Worm (Caenorhabditis elegans) whole organism, L1 larva: ENCODE results near the gene Y48E1C.4.
A peak's percentile ranks its signal among the peaks of the same experiment; 100 is the strongest.

Experiments used
- C34B4.2 ChIP-seq: sonication (generic microtip); optimal IDR thresholded peaks from 2 replicates; lab custom pipeline; 2017; ENCODE audit warnings: mild to moderate bottlenecking, missing genetic modification characterization, missing compliant biosample characterization
- F16B12.6 ChIP-seq: fragments of 150-350 bp; optimal IDR thresholded peaks from 2 replicates; lab custom pipeline; 2014; ENCODE audit warnings: missing biosample characterization, missing genetic modification characterization
- aha-1 ChIP-seq: fragments of 150-350 bp; optimal IDR thresholded peaks from 2 replicates; lab custom pipeline; 2014; ENCODE audit warnings: missing biosample characterization, missing genetic modification characterization
- aly-2 ChIP-seq: fragments of 150-350 bp; optimal IDR thresholded peaks from 2 replicates; lab custom pipeline; 2014; ENCODE audit warnings: missing biosample characterization, missing genetic modification characterization
- ama-1 ChIP-seq: fragments of 150-350 bp; optimal IDR thresholded peaks from 2 replicates; lab custom pipeline; 2014
- blmp-1 ChIP-seq: fragments of 150-350 bp; optimal IDR thresholded peaks from 2 replicates; lab custom pipeline; 2014; ENCODE audit warnings: missing biosample characterization, missing genetic modification characterization
- ceh-63 ChIP-seq: fragments of 200-800 bp; sonication (Bioruptor generic); optimal IDR thresholded peaks from 2 replicates; lab custom pipeline; 2018; ENCODE audit warnings: mild to moderate bottlenecking, missing genetic modification characterization, missing compliant biosample characterization
- ceh-88 ChIP-seq: fragments of 200-800 bp; sonication (Bioruptor generic); IDR thresholded peaks from 2 replicates; pipeline ENCODE4 v1.3.6; 2022; ENCODE audit warnings: missing genetic modification characterization, missing compliant biosample characterization
- ceh-90 ChIP-seq: sonication (generic microtip); optimal IDR thresholded peaks from 2 replicates; lab custom pipeline; 2016; ENCODE audit warnings: missing genetic modification characterization, missing compliant biosample characterization
- ces-1 ChIP-seq: fragments of 150-350 bp; optimal IDR thresholded peaks from 2 replicates; lab custom pipeline; 2014; ENCODE audit warnings: missing biosample characterization, missing genetic modification reagents, missing genetic modification characterization
- efl-1 ChIP-seq, 4 experiments: fragments of 150-350 bp; optimal IDR thresholded peaks in 3 of 4; peaks in 1 of 4; 1 replicate in 1 of 4; 2 replicates in 3 of 4; lab custom pipeline; 2014; ENCODE audit warnings: missing biosample characterization in 2 of 4, missing genetic modification characterization in 2 of 4, missing genetic modification reagents in 2 of 4
- ets-5 ChIP-seq: fragments of 200-800 bp; sonication (Bioruptor generic); IDR thresholded peaks from 2 replicates; pipeline ENCODE4 v1.3.6; 2022; ENCODE audit warnings: missing genetic modification characterization, missing compliant biosample characterization
- fkh-10 ChIP-seq: sonication (generic microtip); optimal IDR thresholded peaks from 2 replicates; lab custom pipeline; 2017; ENCODE audit warnings: missing biosample characterization, missing genetic modification reagents, missing genetic modification characterization
- fkh-4 ChIP-seq: sonication (generic microtip); optimal IDR thresholded peaks from 2 replicates; lab custom pipeline; 2016; ENCODE audit warnings: missing compliant biosample characterization, missing genetic modification characterization, borderline replicate concordance
- fos-1 ChIP-seq: fragments of 150-350 bp; optimal IDR thresholded peaks from 2 replicates; lab custom pipeline; 2014; ENCODE audit warnings: missing biosample characterization, missing genetic modification characterization
- hlh-17 ChIP-seq: fragments of 200-800 bp; sonication (Bioruptor generic); optimal IDR thresholded peaks from 2 replicates; lab custom pipeline; 2018; ENCODE audit warnings: missing genetic modification characterization, mild to moderate bottlenecking, missing compliant biosample characterization, moderate library complexity, borderline replicate concordance
- hpl-2 ChIP-seq: fragments of 150-350 bp; optimal IDR thresholded peaks from 2 replicates; lab custom pipeline; 2014; ENCODE audit warnings: missing biosample characterization, missing genetic modification reagents, missing genetic modification characterization
- jun-1 ChIP-seq: fragments of 150-350 bp; optimal IDR thresholded peaks from 2 replicates; lab custom pipeline; 2014; ENCODE audit warnings: missing biosample characterization, missing genetic modification reagents, missing genetic modification characterization
- lin-13 ChIP-seq: fragments of 150-350 bp; optimal IDR thresholded peaks from 2 replicates; lab custom pipeline; 2014; ENCODE audit warnings: missing biosample characterization, missing genetic modification reagents, missing genetic modification characterization
- lin-14 ChIP-seq: fragments of 200-800 bp; sonication (Bioruptor generic); optimal IDR thresholded peaks from 2 replicates; lab custom pipeline; 2018; ENCODE audit warnings: mild to moderate bottlenecking, missing genetic modification characterization, moderate library complexity, missing compliant biosample characterization
- lin-15B ChIP-seq: fragments of 150-350 bp; sonication (generic microtip); optimal IDR thresholded peaks from 3 replicates; lab custom pipeline; 2014; ENCODE audit warnings: missing biosample characterization, missing genetic modification characterization
- lin-35 ChIP-seq, 2 experiments: fragments of 150-350 bp; optimal IDR thresholded peaks; 2 replicates each; lab custom pipeline; 2014; ENCODE audit warnings: missing biosample characterization in 2 of 2, missing genetic modification characterization in 2 of 2, missing genetic modification reagents in 2 of 2
- lin-39 ChIP-seq: fragments of 150-350 bp; optimal IDR thresholded peaks from 2 replicates; lab custom pipeline; 2014; ENCODE audit warnings: missing biosample characterization, missing genetic modification reagents, missing genetic modification characterization
- lsy-2 ChIP-seq, 2 experiments: fragments of 150-350 bp; optimal IDR thresholded peaks; 2 replicates each; lab custom pipeline; 2014; ENCODE audit warnings: missing biosample characterization in 2 of 2, missing genetic modification characterization in 2 of 2
- mep-1 ChIP-seq: fragments of 150-350 bp; optimal IDR thresholded peaks from 2 replicates; lab custom pipeline; 2014; ENCODE audit warnings: missing biosample characterization, missing genetic modification characterization
- nhr-11 ChIP-seq: fragments of 150-350 bp; optimal IDR thresholded peaks from 2 replicates; lab custom pipeline; 2014; ENCODE audit warnings: missing biosample characterization, missing genetic modification characterization
- nhr-12 ChIP-seq: sonication (generic microtip); optimal IDR thresholded peaks from 2 replicates; lab custom pipeline; 2017; ENCODE audit warnings: missing biosample characterization, missing genetic modification characterization
- nhr-237 ChIP-seq: fragments of 150-350 bp; optimal IDR thresholded peaks from 2 replicates; lab custom pipeline; 2014; ENCODE audit warnings: missing biosample characterization, missing genetic modification characterization
- nhr-28 ChIP-seq: fragments of 150-350 bp; optimal IDR thresholded peaks from 2 replicates; lab custom pipeline; 2014; ENCODE audit warnings: missing biosample characterization, missing genetic modification characterization
- nhr-47 ChIP-seq: sonication (generic microtip); optimal IDR thresholded peaks from 2 replicates; lab custom pipeline; 2016; ENCODE audit warnings: mild to moderate bottlenecking, missing genetic modification characterization, moderate library complexity, missing compliant biosample characterization
- nhr-76 ChIP-seq: sonication (generic microtip); optimal IDR thresholded peaks from 2 replicates; lab custom pipeline; 2017; ENCODE audit warnings: missing biosample characterization, missing genetic modification characterization
- nhr-77 ChIP-seq: fragments of 150-350 bp; optimal IDR thresholded peaks from 2 replicates; lab custom pipeline; 2014; ENCODE audit warnings: missing biosample characterization, missing genetic modification characterization
- nhr-84 ChIP-seq: sonication (generic microtip); optimal IDR thresholded peaks from 2 replicates; lab custom pipeline; 2017; ENCODE audit warnings: missing biosample characterization, missing genetic modification characterization
- pag-3 ChIP-seq: sonication (generic microtip); optimal IDR thresholded peaks from 2 replicates; lab custom pipeline; 2017; ENCODE audit warnings: missing genetic modification characterization, mild to moderate bottlenecking, missing compliant biosample characterization, antibody characterized with exemption, borderline replicate concordance; ENCODE audit not compliant: insufficient read depth
- pax-3 ChIP-seq: fragments of 200-800 bp; sonication (Bioruptor generic); optimal IDR thresholded peaks from 2 replicates; lab custom pipeline; 2018; ENCODE audit warnings: mild to moderate bottlenecking, missing genetic modification characterization, moderate library complexity, missing compliant biosample characterization
- pqm-1 ChIP-seq: sonication (generic microtip); optimal IDR thresholded peaks from 3 replicates; lab custom pipeline; 2017; ENCODE audit warnings: missing biosample characterization, missing genetic modification characterization
- rnt-1 ChIP-seq: sonication (generic microtip); optimal IDR thresholded peaks from 2 replicates; lab custom pipeline; 2016; ENCODE audit warnings: mild to moderate bottlenecking, missing genetic modification characterization, moderate library complexity, missing compliant biosample characterization
- skn-1 ChIP-seq: fragments of 150-350 bp; optimal IDR thresholded peaks from 2 replicates; lab custom pipeline; 2014; ENCODE audit warnings: missing biosample characterization, missing genetic modification characterization
- snpc-4 ChIP-seq: fragments of 150-350 bp; optimal IDR thresholded peaks from 2 replicates; lab custom pipeline; 2014; ENCODE audit warnings: missing biosample characterization, missing genetic modification characterization
- sox-4 ChIP-seq: sonication (generic microtip); optimal IDR thresholded peaks from 2 replicates; lab custom pipeline; 2016; ENCODE audit warnings: missing genetic modification characterization, missing compliant biosample characterization
- sup-37 ChIP-seq: fragments of 200-800 bp; sonication (Bioruptor generic); optimal IDR thresholded peaks from 2 replicates; lab custom pipeline; 2018; ENCODE audit warnings: mild to moderate bottlenecking, missing genetic modification characterization, missing compliant biosample characterization
- unc-130 ChIP-seq: fragments of 150-350 bp; optimal IDR thresholded peaks from 2 replicates; lab custom pipeline; 2017; ENCODE audit warnings: missing biosample characterization, missing genetic modification characterization, inconsistent platforms
- unc-30 ChIP-seq: sonication (generic microtip); optimal IDR thresholded peaks from 2 replicates; lab custom pipeline; 2017; ENCODE audit warnings: missing biosample characterization, missing genetic modification characterization
- unc-62 ChIP-seq: fragments of 150-350 bp; optimal IDR thresholded peaks from 2 replicates; lab custom pipeline; 2014; ENCODE audit warnings: missing biosample characterization, missing genetic modification reagents, missing genetic modification characterization
- xbp-1 ChIP-seq: sonication (generic microtip); optimal IDR thresholded peaks from 2 replicates; lab custom pipeline; 2016; ENCODE audit warnings: missing genetic modification characterization, missing compliant biosample characterization
- ztf-4 ChIP-seq: fragments of 150-350 bp; optimal IDR thresholded peaks from 2 replicates; lab custom pipeline; 2014; ENCODE audit warnings: missing biosample characterization, missing genetic modification characterization

Y48E1C.4 gene

DNA sequence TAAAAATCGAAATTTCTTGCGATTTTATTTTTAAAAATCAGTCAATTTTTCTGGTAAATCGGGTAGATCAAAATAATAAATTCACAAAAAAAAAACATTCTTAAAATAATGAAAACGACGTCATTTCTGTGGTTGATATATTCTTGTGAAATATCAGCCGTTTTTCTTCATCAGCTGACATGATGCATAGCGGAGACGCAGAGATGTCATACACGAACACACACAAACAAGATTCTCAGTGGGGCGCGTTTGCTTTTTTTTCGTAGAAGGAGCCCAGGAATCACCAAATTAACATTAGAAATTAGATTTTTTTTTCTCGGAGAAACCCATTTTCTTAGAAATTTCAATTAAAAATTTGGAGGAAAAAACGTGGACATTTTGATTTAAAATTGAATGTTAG lies 11.0 kb upstream of the Y48E1C.4 start (continued):
- TF ChIP-seq lin-15B (peak; percentile 91), lsy-2 (tag; optimal IDR thresholded peaks at IDR 0.05; lab: Kevin White, UChicago) (peak; percentile 83 to 93), ceh-63 (no peak), fkh-10 (GFP tag; lab: Kevin White, UChicago) (peak; percentile 77), rnt-1 (no peak), unc-62 (GFP tag; lab: Kevin White, UChicago) (peak; percentile 31), lin-14 (peak; percentile 99), lin-39 (tag; lab: Kevin White, UChicago) (peak; percentile 15), ama-1 (peak; percentile 44), nhr-12 (tag; lab: Kevin White, UChicago) (no peak), skn-1 (peak; percentile 93), ces-1 (GFP tag; lab: Kevin White, UChicago) (no peak), sox-4 (tag; lab: Kevin White, UChicago) (peak; percentile 66), nhr-28 (tag; lab: Kevin White, UChicago) (no peak), unc-130 (tag; lab: Kevin White, UChicago) (peak; percentile 87), nhr-47 (tag; lab: Kevin White, UChicago) (peak; percentile 88), F16B12.6 (tag; lab: Kevin White, UChicago) (peak; percentile 75), pag-3 (tag; lab: Kevin White, UChicago) (no peak), blmp-1 (peak; percentile 71), nhr-84 (tag; lab: Kevin White, UChicago) (no peak), C34B4.2 (tag; lab: Kevin White, UChicago) (no peak), snpc-4 (tag; lab: Kevin White, UChicago) (peak; percentile 86), hlh-17 (GFP tag; lab: Kevin White, UChicago) (no peak), ztf-4 (tag; lab: Kevin White, UChicago) (peak; percentile 46), aha-1 (tag; lab: Kevin White, UChicago) (peak; percentile 38), unc-30 (tag; lab: Kevin White, UChicago) (no peak), fkh-4 (tag; lab: Kevin White, UChicago) (no peak), nhr-77 (tag; lab: Kevin White, UChicago) (peak; percentile 74), nhr-76 (tag; lab: Kevin White, UChicago) (no peak), mep-1 (peak; percentile 96), ceh-90 (tag; lab: Kevin White, UChicago) (no peak), xbp-1 (tag; lab: Kevin White, UChicago) (peak; percentile 78), ets-5 (no peak), nhr-237 (tag; lab: Kevin White, UChicago) (peak; percentile 77), jun-1 (peak; percentile 59), lin-35 (GFP tag; optimal IDR thresholded peaks at IDR 0.05; lab: Kevin White, UChicago) (peak; percentile 82 to 90), fos-1 (tag; lab: Kevin White, UChicago) (peak; percentile 81), sup-37 (GFP tag; lab: Kevin White, UChicago) (no peak), ceh-88 (GFP tag; lab: Robert Waterston, UW) (0 out of 2 replicates have a peak, but pooled peaks have one; percentile 14), lin-13 (GFP tag; lab: Kevin White, UChicago) (peak; percentile 92), pax-3 (tag; lab: Kevin White, UChicago) (peak; percentile 40), nhr-11 (tag; lab: Kevin White, UChicago) (peak; percentile 76), hpl-2 (GFP tag; lab: Kevin White, UChicago) (peak; percentile 39)

DNA sequence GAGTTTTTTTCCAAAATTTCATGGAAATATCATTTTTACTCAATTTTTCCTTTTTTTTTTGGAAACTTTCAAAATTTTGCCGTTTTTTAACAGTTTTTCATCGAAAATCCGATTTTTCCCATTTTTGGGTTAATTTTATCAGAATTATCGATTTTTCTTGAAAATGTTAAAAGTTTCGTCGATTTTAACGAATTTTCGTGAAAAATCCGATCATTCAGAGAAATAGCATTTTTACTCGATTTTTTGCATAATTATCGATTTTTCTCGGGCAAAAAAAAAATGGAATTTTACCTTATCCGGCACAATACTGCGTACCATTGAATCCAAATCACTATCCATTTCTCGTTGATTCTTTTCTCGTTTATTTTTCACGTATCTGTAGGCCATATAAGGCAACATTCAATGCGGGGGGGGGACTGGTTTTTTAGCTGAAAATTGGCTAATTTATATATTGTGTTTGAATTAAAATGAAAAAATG lies 10.6 kb upstream of the Y48E1C.4 start, which contains the start of gene tbc-14:
Gene tbc-14 (minus strand): TSS at position 428 of the 478 bp plus-strand sequence.
- TF ChIP-seq efl-1 (optimal IDR thresholded peaks at IDR 0.05; lab: Kevin White, UChicago) (no peak), efl-1 (GFP tag; optimal IDR thresholded peaks at IDR 0.05 in 1 of 2; lab: Kevin White, UChicago) (peak in 1 of 2 experiments; percentile 55), ceh-88 (GFP tag; lab: Robert Waterston, UW) (no peak), aly-2 (no peak), ztf-4 (tag; lab: Kevin White, UChicago) (no peak), pqm-1 (no peak)
